Comparison of ENCODE assay signal across 2 fruit fly cellular contexts in genomic region chr3R:5474551-5474950, dm6.
A peak's percentile ranks its signal among the peaks of the same experiment; 100 is the strongest.
TF ChIP-seq lines count a peak whose summit lies in the region.

Gene CG45100, minus strand, starts transcription at chr3R:5474600.
Gene HDAC3, minus strand, starts transcription at chr3R:5474600.
Gene Hcs, plus strand, starts transcription at chr3R:5474899.

TF ChIP-seq in whole organism, adult, 20 proteins besides CTCF, POLR2A, EP300 and RAD21 (continued from another document):
- peak; percentile 29 for TF ChIP-seq Clk (GFP tag; optimal IDR thresholded peaks at IDR 0.05; lab: Kevin White, UChicago)

TF ChIP-seq in whole organism, embryonic, 481 proteins besides CTCF, POLR2A, EP300 and RAD21 (continued from another document and continues in another):
- TF ChIP-seq ci (GFP tag; IDR thresholded peaks at IDR 0.05; lab: Robert Waterston, UW) (no peak), unc-4 (GFP tag; IDR thresholded peaks at IDR 0.05; lab: Robert Waterston, UW; ENCODE audit: partially characterized antibody) (peak; percentile 84), yki (optimal IDR thresholded peaks at IDR 0.05; lab: Kevin White, UChicago) (no peak), nom (GFP tag; optimal IDR thresholded peaks at IDR 0.05; lab: Kevin White, UChicago) (no peak), CG6683 (GFP tag; optimal IDR thresholded peaks at IDR 0.05; lab: Kevin White, UChicago) (no peak), pita (GFP tag; optimal IDR thresholded peaks at IDR 0.05; lab: Kevin White, UChicago) (no peak), fru (optimal IDR thresholded peaks at IDR 0.05; lab: Kevin White, UChicago) (no peak), exex (tag; optimal IDR thresholded peaks at IDR 0.05; lab: Kevin White, UChicago) (no peak), tup (GFP tag; optimal IDR thresholded peaks at IDR 0.05; lab: Kevin White, UChicago) (no peak), CG4730 (GFP tag; IDR thresholded peaks at IDR 0.05; lab: Robert Waterston, UW) (no peak), CkIIα-i1 (GFP tag; IDR thresholded peaks at IDR 0.05; lab: Robert Waterston, UW) (no peak), Atf-2 (GFP tag; optimal IDR thresholded peaks at IDR 0.05; lab: Kevin White, UChicago) (peak; percentile 13), Sin3A (optimal IDR thresholded peaks at IDR 0.05; lab: Kevin White, UChicago) (peak; percentile 89), CG9727 (GFP tag; optimal IDR thresholded peaks at IDR 0.05; lab: Kevin White, UChicago) (peak; percentile 39), ATbp (GFP tag; optimal IDR thresholded peaks at IDR 0.05; lab: Kevin White, UChicago) (no peak), tna (GFP tag; IDR thresholded peaks at IDR 0.05; lab: Robert Waterston, UW; ENCODE audit: partially characterized antibody) (peak; percentile 81), Xrp1 (GFP tag; IDR thresholded peaks at IDR 0.05; lab: Robert Waterston, UW) (peak; percentile 40), CG15696 (tag; optimal IDR thresholded peaks at IDR 0.05; lab: Kevin White, UChicago) (peak; percentile 45), HmgZ (tag; optimal IDR thresholded peaks at IDR 0.05; lab: Kevin White, UChicago) (peak; percentile 39), salm (tag; optimal IDR thresholded peaks at IDR 0.05; lab: Kevin White, UChicago) (no peak), gt (GFP tag; IDR thresholded peaks at IDR 0.05; lab: Robert Waterston, UW) (no peak), eve (GFP tag; optimal IDR thresholded peaks at IDR 0.05; lab: Kevin White, UChicago) (peak in 1 of 2 experiments; percentile 1), grn (GFP tag; optimal IDR thresholded peaks at IDR 0.05; lab: Kevin White, UChicago) (no peak), corto (GFP tag; optimal IDR thresholded peaks at IDR 0.05; lab: Kevin White, UChicago) (no peak), cwo (GFP tag; optimal IDR thresholded peaks at IDR 0.05; lab: Kevin White, UChicago) (no peak), vvl (GFP tag; IDR thresholded peaks at IDR 0.05; lab: Robert Waterston, UW) (peak; percentile 42; the same call in 1 of the 2 replicates), scrt (GFP tag; optimal IDR thresholded peaks at IDR 0.05; lab: Kevin White, UChicago) (no peak), sim (GFP tag; IDR thresholded peaks at IDR 0.05; lab: Robert Waterston, UW) (no peak), btn (GFP tag; optimal IDR thresholded peaks at IDR 0.05; lab: Kevin White, UChicago) (no peak), CG5180 (GFP tag; optimal IDR thresholded peaks at IDR 0.05; lab: Kevin White, UChicago) (no peak), cad (GFP tag; optimal IDR thresholded peaks at IDR 0.05; lab: Kevin White, UChicago) (no peak), CG12219 (GFP tag; optimal IDR thresholded peaks at IDR 0.05; lab: Kevin White, UChicago) (no peak), CG4360 (GFP tag; IDR thresholded peaks at IDR 0.05; lab: Robert Waterston, UW) (no peak), ab (GFP tag; optimal IDR thresholded peaks at IDR 0.05; lab: Kevin White, UChicago) (no peak), dmrt11E (tag; optimal IDR thresholded peaks at IDR 0.05; lab: Kevin White, UChicago) (no peak), CG10366 (GFP tag; IDR thresholded peaks at IDR 0.05; lab: Robert Waterston, UW) (peak; percentile 36; the same call in 1 of the 2 replicates), aop (GFP tag; IDR thresholded peaks at IDR 0.05; lab: Robert Waterston, UW) (no peak), vfl (GFP tag; optimal IDR thresholded peaks at IDR 0.05; lab: Kevin White, UChicago) (peak; percentile 61), Hmr (GFP tag; optimal IDR thresholded peaks at IDR 0.05; lab: Kevin White, UChicago) (no peak), CG14441 (GFP tag; IDR thresholded peaks at IDR 0.05; lab: Robert Waterston, UW) (peak; percentile 27; the same call in 1 of the 2 replicates), BEAF-32 (GFP tag; optimal IDR thresholded peaks at IDR 0.05; lab: Kevin White, UChicago) (peak; percentile 96), CG7372 (GFP tag; IDR thresholded peaks at IDR 0.05; lab: Robert Waterston, UW) (no peak; the same call in 1 of the 2 replicates), so (GFP tag; IDR thresholded peaks at IDR 0.05; lab: Robert Waterston, UW) (no peak), Fer3 (tag; optimal IDR thresholded peaks at IDR 0.05; lab: Kevin White, UChicago) (no peak), sima (GFP tag; optimal IDR thresholded peaks at IDR 0.05; lab: Kevin White, UChicago) (no peak), Dip3 (GFP tag; optimal IDR thresholded peaks at IDR 0.05; lab: Kevin White, UChicago) (peak; percentile 57), sr (GFP tag; IDR thresholded peaks at IDR 0.05; lab: Robert Waterston, UW) (no peak), CG8290 (GFP tag; optimal IDR thresholded peaks at IDR 0.05; lab: Kevin White, UChicago) (peak; percentile 60), CG8290 (tag; optimal IDR thresholded peaks at IDR 0.05; lab: Kevin White, UChicago) (no peak), Elba2 (GFP tag; optimal IDR thresholded peaks at IDR 0.05; lab: Kevin White, UChicago) (peak; percentile 79), sisA (GFP tag; IDR thresholded peaks at IDR 0.05; lab: Robert Waterston, UW) (no peak), CG10565 (GFP tag; optimal IDR thresholded peaks at IDR 0.05; lab: Kevin White, UChicago) (no peak), CG9932 (GFP tag; IDR thresholded peaks at IDR 0.05; lab: Robert Waterston, UW) (peak; percentile 86), CG7786 (GFP tag; optimal IDR thresholded peaks at IDR 0.05; lab: Kevin White, UChicago) (peak; percentile 69), CG12104 (GFP tag; optimal IDR thresholded peaks at IDR 0.05; lab: Kevin White, UChicago) (peak; percentile 2), CG3995 (GFP tag; optimal IDR thresholded peaks at IDR 0.05; lab: Kevin White, UChicago) (peak; percentile 49), CG11247 (GFP tag; IDR thresholded peaks at IDR 0.05; lab: Robert Waterston, UW) (no peak), dmrt99B (tag; optimal IDR thresholded peaks at IDR 0.05; lab: Kevin White, UChicago) (no peak), CG31224 (GFP tag; IDR thresholded peaks at IDR 0.05; lab: Robert Waterston, UW) (0 out of 2 replicates have a peak, but pooled peaks have one; percentile 15), row (GFP tag; IDR thresholded peaks at IDR 0.05; lab: Robert Waterston, UW) (peak; percentile 97), chinmo (GFP tag; IDR thresholded peaks at IDR 0.05; lab: Robert Waterston, UW; ENCODE audit: partially characterized antibody) (peak; percentile 52; the same call in 1 of the 4 replicates), chm (GFP tag; IDR thresholded peaks at IDR 0.05; lab: Robert Waterston, UW) (no peak), chif (GFP tag; optimal IDR thresholded peaks at IDR 0.05; lab: Kevin White, UChicago) (peak in 1 of 2 experiments; percentile 34), CG33557 (GFP tag; optimal IDR thresholded peaks at IDR 0.05; lab: Kevin White, UChicago) (peak; percentile 16), ERR (GFP tag; optimal IDR thresholded peaks at IDR 0.05; lab: Kevin White, UChicago) (peak; percentile 11), Atf6 (GFP tag; IDR thresholded peaks at IDR 0.05; lab: Robert Waterston, UW) (no peak), hbn (GFP tag; IDR thresholded peaks at IDR 0.05; lab: Robert Waterston, UW; ENCODE audit: partially characterized antibody) (peak; percentile 88), CG2712 (tag; optimal IDR thresholded peaks at IDR 0.05; lab: Kevin White, UChicago) (no peak), CG3838 (GFP tag; optimal IDR thresholded peaks at IDR 0.05; lab: Kevin White, UChicago) (no peak), MBD-R2 (GFP tag; IDR thresholded peaks at IDR 0.05; lab: Robert Waterston, UW) (peak; percentile 95), pb (GFP tag; optimal IDR thresholded peaks at IDR 0.05; lab: Kevin White, UChicago) (no peak), sug (tag; optimal IDR thresholded peaks at IDR 0.05; lab: Kevin White, UChicago) (no peak), CG3065 (GFP tag; optimal IDR thresholded peaks at IDR 0.05; lab: Kevin White, UChicago) (no peak), Rfx (GFP tag; IDR thresholded peaks at IDR 0.05; lab: Robert Waterston, UW) (peak; percentile 68), ems (GFP tag; optimal IDR thresholded peaks at IDR 0.05; lab: Kevin White, UChicago) (peak; percentile 50), cato (GFP tag; optimal IDR thresholded peaks at IDR 0.05; lab: Kevin White, UChicago; ENCODE audit: borderline replicate concordance) (no peak), Gsc (GFP tag; IDR thresholded peaks at IDR 0.05; lab: Robert Waterston, UW) (no peak), CG1024 (GFP tag; IDR thresholded peaks at IDR 0.05; lab: Robert Waterston, UW) (no peak), CG17361 (GFP tag; IDR thresholded peaks at IDR 0.05; lab: Robert Waterston, UW) (no peak; the same call in 2 of the 3 replicates), YL-1 (GFP tag; optimal IDR thresholded peaks at IDR 0.05; lab: Kevin White, UChicago) (peak; percentile 44), PHDP (tag; optimal IDR thresholded peaks at IDR 0.05; lab: Kevin White, UChicago) (no peak), HmgD (GFP tag; optimal IDR thresholded peaks at IDR 0.05; lab: Kevin White, UChicago) (peak; percentile 24), Ravus (GFP tag; IDR thresholded peaks at IDR 0.05; lab: Robert Waterston, UW) (no peak), oc (tag; optimal IDR thresholded peaks at IDR 0.05; lab: Kevin White, UChicago) (no peak), wor (GFP tag; IDR thresholded peaks at IDR 0.05; lab: Robert Waterston, UW) (no peak), CG6791 (GFP tag; IDR thresholded peaks at IDR 0.05; lab: Robert Waterston, UW; ENCODE audit: partially characterized antibody) (peak; percentile 85), Drgx (GFP tag; IDR thresholded peaks at IDR 0.05; lab: Robert Waterston, UW) (no peak), CG7357 (GFP tag; IDR thresholded peaks at IDR 0.05; lab: Robert Waterston, UW) (no peak), nmo (GFP tag; optimal IDR thresholded peaks at IDR 0.05; lab: Kevin White, UChicago) (peak; percentile 76), CG12942 (GFP tag; optimal IDR thresholded peaks at IDR 0.05; lab: Kevin White, UChicago) (peak; percentile 34), Fer1 (GFP tag; optimal IDR thresholded peaks at IDR 0.05; lab: Kevin White, UChicago) (peak; percentile 53), CG14014 (GFP tag; IDR thresholded peaks at IDR 0.05; lab: Robert Waterston, UW) (no peak), CoRest (tag; optimal IDR thresholded peaks at IDR 0.05; lab: Kevin White, UChicago) (no peak), CG33213 (GFP tag; optimal IDR thresholded peaks at IDR 0.05; lab: Kevin White, UChicago) (peak; percentile 61), pfk (GFP tag; optimal IDR thresholded peaks at IDR 0.05; lab: Kevin White, UChicago) (no peak), shn (GFP tag; optimal IDR thresholded peaks at IDR 0.05; lab: Kevin White, UChicago) (peak; percentile 68), CG13624 (GFP tag; optimal IDR thresholded peaks at IDR 0.05; lab: Kevin White, UChicago) (peak; percentile 72), fd96Cb (tag; optimal IDR thresholded peaks at IDR 0.05; lab: Kevin White, UChicago) (no peak), bbx (GFP tag; IDR thresholded peaks at IDR 0.05; lab: Robert Waterston, UW; ENCODE audit: partially characterized antibody) (peak; percentile 75), Hand (GFP tag; optimal IDR thresholded peaks at IDR 0.05; lab: Kevin White, UChicago) (no peak), Atf3 (GFP tag; optimal IDR thresholded peaks at IDR 0.05; lab: Kevin White, UChicago) (peak; percentile 2), Blimp-1 (GFP tag; optimal IDR thresholded peaks at IDR 0.05; lab: Kevin White, UChicago) (no peak), odd (GFP tag; optimal IDR thresholded peaks at IDR 0.05; lab: Kevin White, UChicago) (no peak), CG1233 (GFP tag; optimal IDR thresholded peaks at IDR 0.05; lab: Kevin White, UChicago) (no peak), Hr39 (optimal IDR thresholded peaks at IDR 0.05; lab: Kevin White, UChicago) (no peak), Ptx1 (GFP tag; IDR thresholded peaks at IDR 0.05; lab: Robert Waterston, UW) (peak; percentile 48; the same call in 1 of the 2 replicates), rib (GFP tag; IDR thresholded peaks at IDR 0.05; lab: Robert Waterston, UW) (0 out of 2 replicates have a peak, but pooled peaks have one; percentile 41), CG14667 (GFP tag; IDR thresholded peaks at IDR 0.05; lab: Robert Waterston, UW) (no peak), zf30C (GFP tag; optimal IDR thresholded peaks at IDR 0.05; lab: Kevin White, UChicago) (no peak), CG1603 (tag; optimal IDR thresholded peaks at IDR 0.05; lab: Kevin White, UChicago) (no peak), dimm (GFP tag; IDR thresholded peaks at IDR 0.05; lab: Robert Waterston, UW) (no peak), Nf-YB (GFP tag; optimal IDR thresholded peaks at IDR 0.05; lab: Kevin White, UChicago) (no peak), CG12236 (GFP tag; optimal IDR thresholded peaks at IDR 0.05; lab: Kevin White, UChicago) (no peak), dati (GFP tag; IDR thresholded peaks at IDR 0.05; lab: Robert Waterston, UW) (no peak), B-H2 (GFP tag; optimal IDR thresholded peaks at IDR 0.05; lab: Kevin White, UChicago) (no peak), CG5953 (GFP tag; IDR thresholded peaks at IDR 0.05; lab: Robert Waterston, UW) (no peak), CG10654 (GFP tag; optimal IDR thresholded peaks at IDR 0.05; lab: Kevin White, UChicago) (peak; percentile 2), CG16863 (GFP tag; optimal IDR thresholded peaks at IDR 0.05; lab: Kevin White, UChicago) (peak; percentile 23), dan (GFP tag; IDR thresholded peaks at IDR 0.05; lab: Robert Waterston, UW) (no peak), CG13894 (tag; optimal IDR thresholded peaks at IDR 0.05; lab: Kevin White, UChicago) (no peak), HLH54F (GFP tag; optimal IDR thresholded peaks at IDR 0.05; lab: Kevin White, UChicago) (peak; percentile 56), eyg (GFP tag; optimal IDR thresholded peaks at IDR 0.05; lab: Kevin White, UChicago) (peak; percentile 28), CG17912 (GFP tag; optimal IDR thresholded peaks at IDR 0.05; lab: Kevin White, UChicago) (no peak), CG11093 (GFP tag; IDR thresholded peaks at IDR 0.05; lab: Robert Waterston, UW) (no peak), Aef1 (GFP tag; IDR thresholded peaks at IDR 0.05; lab: Robert Waterston, UW) (peak; percentile 44; the same call in 2 of the 3 replicates), CG10274 (GFP tag; optimal IDR thresholded peaks at IDR 0.05; lab: Kevin White, UChicago) (no peak), Lim3 (GFP tag; IDR thresholded peaks at IDR 0.05; lab: Robert Waterston, UW) (no peak), CG17829 (tag; optimal IDR thresholded peaks at IDR 0.05; lab: Kevin White, UChicago) (peak; percentile 12), Nf-YC (tag; optimal IDR thresholded peaks at IDR 0.05; lab: Kevin White, UChicago) (no peak), Myb (GFP tag; optimal IDR thresholded peaks at IDR 0.05; lab: Kevin White, UChicago) (peak; percentile 43), Chrac-16 (GFP tag; optimal IDR thresholded peaks at IDR 0.05; lab: Kevin White, UChicago) (peak; percentile 51), Xbp1 (GFP tag; optimal IDR thresholded peaks at IDR 0.05; lab: Kevin White, UChicago) (peak; percentile 61), NC2α (GFP tag; optimal IDR thresholded peaks at IDR 0.05; lab: Kevin White, UChicago) (no peak)
